Fruit fly (Drosophila melanogaster): Measurements from ENCODE around the gene LysRS.

Gene LysRS

DNA sequence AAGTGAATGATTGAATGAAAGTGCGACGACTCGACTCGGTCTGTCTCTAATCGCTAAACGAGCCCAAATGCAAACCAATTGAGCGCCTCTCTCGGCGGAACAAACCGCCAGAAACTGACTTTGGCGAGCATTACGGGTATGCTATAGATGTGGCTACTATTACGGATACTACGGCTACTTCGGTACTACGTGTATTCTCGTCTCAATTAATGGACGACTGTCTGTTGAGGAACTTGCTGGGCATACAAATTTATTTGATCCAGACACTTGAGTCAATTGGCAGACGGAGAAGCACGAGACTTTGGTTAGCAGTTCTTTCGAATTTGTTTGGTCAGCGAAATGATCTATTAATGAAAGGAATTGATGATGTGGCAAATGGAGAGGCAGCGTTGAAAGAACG is 14.2 kb downstream of the LysRS start:
- TF ChIP-seq CG17806 (tag; optimal IDR thresholded peaks at IDR 0.05), result no peak
- TF ChIP-seq Pif1B (GFP tag; optimal IDR thresholded peaks at IDR 0.05), result no peak
- TF ChIP-seq EcR (GFP tag; optimal IDR thresholded peaks at IDR 0.05), result no peak
- no peak for TF ChIP-seq CG14655 (GFP tag; optimal IDR thresholded peaks at IDR 0.05)
- TF ChIP-seq CG10348 (GFP tag; IDR thresholded peaks at IDR 0.05), result no peak
- TF ChIP-seq CG9948 (tag; optimal IDR thresholded peaks at IDR 0.05), result no peak
- TF ChIP-seq Snoo (tag; optimal IDR thresholded peaks at IDR 0.05), result no peak
- TF ChIP-seq CG32121 (GFP tag; IDR thresholded peaks at IDR 0.05), result no peak
- no peak for TF ChIP-seq CG34367 (tag; optimal IDR thresholded peaks at IDR 0.05)
- TF ChIP-seq Pif1A (GFP tag; optimal IDR thresholded peaks at IDR 0.05), result no peak
- TF ChIP-seq CG13204 (GFP tag; optimal IDR thresholded peaks at IDR 0.05), result no peak
- no peak for TF ChIP-seq gl (tag; optimal IDR thresholded peaks at IDR 0.05)
- TF ChIP-seq fd96Ca (GFP tag; IDR thresholded peaks at IDR 0.05), result no peak
- TF ChIP-seq rn (GFP tag; IDR thresholded peaks at IDR 0.05), result no peak
- TF ChIP-seq Ets98B (GFP tag; IDR thresholded peaks at IDR 0.05), result no peak
- TF ChIP-seq D1 (tag; optimal IDR thresholded peaks at IDR 0.05), result no peak
- TF ChIP-seq CG4496 (GFP tag; IDR thresholded peaks at IDR 0.05), result no peak
- TF ChIP-seq CG8301 (tag; optimal IDR thresholded peaks at IDR 0.05), result no peak

DNA sequence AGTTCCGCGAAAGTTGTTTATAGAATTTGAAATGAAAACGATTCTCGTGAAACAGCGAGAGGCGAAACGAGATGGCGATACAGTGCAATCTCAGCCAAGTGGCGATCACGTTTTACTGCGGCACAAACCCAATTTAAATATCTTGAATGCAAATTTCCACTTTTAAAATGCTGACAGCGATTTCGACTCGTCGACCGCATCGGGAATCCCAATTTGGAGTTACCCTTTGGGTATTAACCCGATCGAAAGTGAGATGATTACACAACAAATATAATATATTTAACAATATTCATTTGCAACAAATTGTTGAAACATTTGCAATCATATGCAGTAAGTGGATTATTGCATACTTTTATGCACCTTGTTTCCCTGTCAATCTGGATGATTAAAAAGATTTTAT is 18.1 kb downstream of the LysRS start:
- TF ChIP-seq fd96Ca (GFP tag; IDR thresholded peaks at IDR 0.05) (no peak), CG34367 (tag; optimal IDR thresholded peaks at IDR 0.05) (no peak), CG12605 (GFP tag; IDR thresholded peaks at IDR 0.05) (no peak), CG8301 (tag; optimal IDR thresholded peaks at IDR 0.05) (no peak), Pif1B (GFP tag; optimal IDR thresholded peaks at IDR 0.05) (no peak), CG14655 (GFP tag; optimal IDR thresholded peaks at IDR 0.05) (no peak), CG15710 (tag; optimal IDR thresholded peaks at IDR 0.05) (no peak), Snoo (tag; optimal IDR thresholded peaks at IDR 0.05) (no peak), gl (tag; optimal IDR thresholded peaks at IDR 0.05) (no peak), CG4496 (GFP tag; IDR thresholded peaks at IDR 0.05) (no peak), CG13204 (GFP tag; optimal IDR thresholded peaks at IDR 0.05) (no peak), Pif1A (GFP tag; optimal IDR thresholded peaks at IDR 0.05) (no peak), Ets98B (GFP tag; IDR thresholded peaks at IDR 0.05) (no peak), CG17806 (tag; optimal IDR thresholded peaks at IDR 0.05) (no peak), CG10348 (GFP tag; IDR thresholded peaks at IDR 0.05) (no peak), rn (GFP tag; IDR thresholded peaks at IDR 0.05) (no peak), CG8159 (tag; optimal IDR thresholded peaks at IDR 0.05) (no peak), D1 (tag; optimal IDR thresholded peaks at IDR 0.05) (no peak)

DNA sequence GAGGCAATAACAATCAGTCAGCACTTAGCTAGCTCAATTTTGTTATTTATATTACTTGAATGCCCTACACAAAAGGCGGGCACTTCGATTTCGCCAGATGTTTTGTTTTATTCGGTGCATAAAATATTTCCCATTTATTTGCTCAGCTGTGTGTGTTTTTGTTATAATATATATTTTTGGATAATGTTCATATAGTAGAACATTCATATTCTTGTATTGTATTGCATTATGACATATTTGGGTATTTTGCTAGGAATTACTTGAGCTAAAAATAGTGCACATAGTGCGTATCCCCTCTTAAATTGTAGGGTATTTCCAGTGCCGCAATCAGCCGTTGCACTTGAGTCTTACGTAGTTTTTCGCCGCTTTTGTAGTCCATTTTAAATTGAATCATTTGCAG is 18.8 kb downstream of the LysRS start:
- TF ChIP-seq CG14655 (GFP tag; optimal IDR thresholded peaks at IDR 0.05) (peak; percentile 35), CG17806 (tag; optimal IDR thresholded peaks at IDR 0.05) (no peak), Snoo (tag; optimal IDR thresholded peaks at IDR 0.05) (peak; percentile 37), CG8301 (tag; optimal IDR thresholded peaks at IDR 0.05) (peak; percentile 42), Pif1A (GFP tag; optimal IDR thresholded peaks at IDR 0.05) (peak; percentile 53), CG34367 (tag; optimal IDR thresholded peaks at IDR 0.05) (no peak), CG8159 (tag; optimal IDR thresholded peaks at IDR 0.05) (peak; percentile 37), CG9948 (tag; optimal IDR thresholded peaks at IDR 0.05) (peak; percentile 15), EcR (GFP tag; optimal IDR thresholded peaks at IDR 0.05) (no peak), CG15710 (tag; optimal IDR thresholded peaks at IDR 0.05) (peak; percentile 32), CG13204 (GFP tag; optimal IDR thresholded peaks at IDR 0.05) (no peak), CG32121 (GFP tag; IDR thresholded peaks at IDR 0.05) (peak; percentile 42; the same call in 1 of the 2 replicates), CG4496 (GFP tag; IDR thresholded peaks at IDR 0.05) (no peak; the same call in 2 of the 3 replicates), fd96Ca (GFP tag; IDR thresholded peaks at IDR 0.05) (no peak), Ets98B (GFP tag; IDR thresholded peaks at IDR 0.05) (peak; percentile 49; the same call in 1 of the 2 replicates), CG10348 (GFP tag; IDR thresholded peaks at IDR 0.05) (no peak), D1 (tag; optimal IDR thresholded peaks at IDR 0.05) (no peak), Pif1B (GFP tag; optimal IDR thresholded peaks at IDR 0.05) (peak; percentile 31), CG12605 (GFP tag; IDR thresholded peaks at IDR 0.05) (no peak), gl (tag; optimal IDR thresholded peaks at IDR 0.05) (no peak), rn (GFP tag; IDR thresholded peaks at IDR 0.05) (no peak)

DNA sequence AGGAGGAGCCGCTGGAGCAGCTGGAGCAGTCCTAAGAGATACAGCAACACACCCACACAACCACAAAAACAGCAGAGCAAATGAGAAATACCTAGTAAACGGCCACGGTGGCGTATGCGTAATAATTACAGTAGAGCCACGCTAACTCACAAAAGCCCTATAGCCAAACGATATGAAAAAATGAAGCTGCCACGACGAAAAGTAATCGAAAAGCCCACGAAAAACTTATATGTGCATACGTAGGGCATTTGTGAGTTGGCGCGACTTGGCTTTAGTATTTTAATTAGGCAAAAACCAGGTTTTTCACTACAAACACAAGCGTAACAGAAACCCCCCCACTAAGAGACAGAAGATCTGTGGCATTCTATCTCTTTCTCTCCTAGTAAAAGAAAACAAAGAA is 20.8 kb downstream of the LysRS start:
- TF ChIP-seq CG32121 (GFP tag; IDR thresholded peaks at IDR 0.05), result no peak
- TF ChIP-seq Pif1B (GFP tag; optimal IDR thresholded peaks at IDR 0.05), result no peak
- TF ChIP-seq CG17806 (tag; optimal IDR thresholded peaks at IDR 0.05), result no peak
- no peak for TF ChIP-seq EcR (GFP tag; optimal IDR thresholded peaks at IDR 0.05)
- no peak for TF ChIP-seq D1 (tag; optimal IDR thresholded peaks at IDR 0.05)
- TF ChIP-seq fd96Ca (GFP tag; IDR thresholded peaks at IDR 0.05), result no peak
- no peak for TF ChIP-seq CG4496 (GFP tag; IDR thresholded peaks at IDR 0.05)
- TF ChIP-seq CG10348 (GFP tag; IDR thresholded peaks at IDR 0.05), result no peak
- TF ChIP-seq rn (GFP tag; IDR thresholded peaks at IDR 0.05), result no peak

DNA sequence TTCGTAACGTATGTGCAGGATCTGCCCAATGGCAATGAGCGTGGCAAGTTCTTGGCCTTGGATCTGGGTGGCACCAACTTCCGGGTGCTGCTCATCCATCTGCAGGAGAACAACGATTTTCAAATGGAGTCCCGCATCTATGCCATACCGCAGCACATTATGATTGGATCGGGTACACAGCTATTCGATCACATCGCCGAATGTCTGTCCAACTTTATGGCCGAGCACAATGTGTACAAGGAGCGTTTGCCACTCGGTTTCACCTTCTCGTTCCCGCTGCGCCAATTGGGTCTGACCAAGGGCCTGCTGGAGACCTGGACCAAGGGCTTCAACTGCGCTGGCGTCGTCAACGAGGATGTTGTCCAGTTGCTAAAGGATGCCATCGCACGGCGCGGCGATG is 22.1 kb downstream of the LysRS start:
- TF ChIP-seq Snoo (tag; optimal IDR thresholded peaks at IDR 0.05) (no peak), CG9948 (tag; optimal IDR thresholded peaks at IDR 0.05) (no peak), CG34367 (tag; optimal IDR thresholded peaks at IDR 0.05) (no peak), CG8301 (tag; optimal IDR thresholded peaks at IDR 0.05) (no peak), D1 (tag; optimal IDR thresholded peaks at IDR 0.05) (no peak), Ets98B (GFP tag; IDR thresholded peaks at IDR 0.05) (no peak), CG10348 (GFP tag; IDR thresholded peaks at IDR 0.05) (no peak)

DNA sequence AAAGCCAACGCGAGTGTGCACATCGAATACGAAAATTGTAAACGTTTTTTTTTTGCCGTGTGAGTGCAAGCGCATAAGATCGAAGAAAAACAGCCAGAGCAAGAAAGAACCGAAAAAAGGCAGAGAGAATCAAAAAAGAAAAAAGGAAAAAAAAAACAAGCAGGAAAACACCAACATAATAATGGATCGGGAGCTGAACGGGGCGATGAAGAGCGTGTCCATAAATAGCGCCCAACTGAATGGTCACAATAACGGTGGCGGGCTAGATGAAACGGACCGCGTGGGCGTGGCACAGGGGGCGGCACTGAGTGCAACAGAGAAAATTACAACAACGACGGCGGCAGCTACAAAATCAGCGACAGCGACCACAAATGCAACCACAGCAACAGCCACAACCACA is 22.6 kb downstream of the LysRS start:
- TF ChIP-seq Pif1A (GFP tag; optimal IDR thresholded peaks at IDR 0.05) (no peak), CG13204 (GFP tag; optimal IDR thresholded peaks at IDR 0.05) (no peak), rn (GFP tag; IDR thresholded peaks at IDR 0.05) (no peak), Ets98B (GFP tag; IDR thresholded peaks at IDR 0.05) (peak; percentile 89), CG32121 (GFP tag; IDR thresholded peaks at IDR 0.05) (peak; percentile 92), Pif1B (GFP tag; optimal IDR thresholded peaks at IDR 0.05) (peak; percentile 12), CG9948 (tag; optimal IDR thresholded peaks at IDR 0.05) (no peak), CG8159 (tag; optimal IDR thresholded peaks at IDR 0.05) (no peak), CG34367 (tag; optimal IDR thresholded peaks at IDR 0.05) (no peak), CG8301 (tag; optimal IDR thresholded peaks at IDR 0.05) (peak; percentile 36), CG4496 (GFP tag; IDR thresholded peaks at IDR 0.05) (peak; percentile 78), gl (tag; optimal IDR thresholded peaks at IDR 0.05) (no peak), D1 (tag; optimal IDR thresholded peaks at IDR 0.05) (no peak), EcR (GFP tag; optimal IDR thresholded peaks at IDR 0.05) (no peak), CG14655 (GFP tag; optimal IDR thresholded peaks at IDR 0.05) (peak; percentile 32), CG15710 (tag; optimal IDR thresholded peaks at IDR 0.05) (no peak), CG10348 (GFP tag; IDR thresholded peaks at IDR 0.05) (no peak), CG12605 (GFP tag; IDR thresholded peaks at IDR 0.05) (peak; percentile 75), CG17806 (tag; optimal IDR thresholded peaks at IDR 0.05) (no peak), Snoo (tag; optimal IDR thresholded peaks at IDR 0.05) (no peak), fd96Ca (GFP tag; IDR thresholded peaks at IDR 0.05) (peak; percentile 80)
